Worm (Caenorhabditis elegans) whole organism, young adult: ENCODE results near the gene C34D4.10.

Experiments
- B0035.1 ChIP-seq: sonication (generic microtip); optimal IDR thresholded peaks from 2 replicates; lab custom pipeline; 2016; ENCODE audit warnings: missing genetic modification characterization, mild to moderate bottlenecking, missing compliant biosample characterization, missing genotype, missing genetic modification reagents
- B0336.3 ChIP-seq: fragments of 200-800 bp; sonication (Bioruptor generic); IDR thresholded peaks from 2 replicates; pipeline ENCODE4 v1.3.6; 2022; ENCODE audit warnings: missing genetic modification characterization, missing compliant biosample characterization
- C17E4.6 ChIP-seq: fragments of 200-800 bp; sonication (Bioruptor generic); IDR thresholded peaks from 2 replicates; pipeline ENCODE4 v1.3.6; 2022; ENCODE audit warnings: missing genetic modification reagents, missing genetic modification characterization, missing compliant biosample characterization
- D2030.7 ChIP-seq: fragments of 200-800 bp; sonication (Bioruptor generic); IDR thresholded peaks from 2 replicates; pipeline ENCODE4 v1.3.6; 2022; ENCODE audit warnings: missing genetic modification reagents, missing genetic modification characterization, missing compliant biosample characterization
- F22D6.2 ChIP-seq: sonication (generic microtip); optimal IDR thresholded peaks from 2 replicates; lab custom pipeline; 2016; ENCODE audit warnings: mild to moderate bottlenecking, missing genetic modification characterization, missing compliant biosample characterization
- F23B12.7 ChIP-seq: sonication (generic microtip); optimal IDR thresholded peaks from 2 replicates; lab custom pipeline; 2017; ENCODE audit warnings: missing genetic modification characterization, mild to moderate bottlenecking, missing compliant biosample characterization, antibody characterized with exemption, moderate library complexity; ENCODE audit not compliant: insufficient read depth
- F39B2.1 ChIP-seq: fragments of 200-800 bp; sonication (Bioruptor generic); IDR thresholded peaks from 2 replicates; pipeline ENCODE4 v1.3.6; 2022; ENCODE audit warnings: missing genetic modification reagents, missing genetic modification characterization, missing compliant biosample characterization
- F52B5.7 ChIP-seq: sonication (generic microtip); optimal IDR thresholded peaks from 2 replicates; lab custom pipeline; 2016; ENCODE audit warnings: mild to moderate bottlenecking, missing genetic modification characterization, missing compliant biosample characterization
- K12H6.12 ChIP-seq: fragments of 200-800 bp; sonication (Bioruptor generic); optimal IDR thresholded peaks from 2 replicates; lab custom pipeline; 2018; ENCODE audit warnings: mild to moderate bottlenecking, missing genetic modification characterization, missing compliant biosample characterization
- Y67H2A.10 ChIP-seq: fragments of 200-800 bp; sonication (Bioruptor generic); conservative IDR thresholded peaks from 2 replicates; pipeline ENCODE4 v1.3.6; 2022; ENCODE audit warnings: missing genetic modification reagents, missing genetic modification characterization, missing compliant biosample characterization
- Y79H2A.3 ChIP-seq: fragments of 200-800 bp; sonication (Bioruptor generic); conservative IDR thresholded peaks from 2 replicates; pipeline ENCODE4 v1.3.6; 2022; ENCODE audit warnings: missing genetic modification reagents, missing genetic modification characterization, missing compliant biosample characterization
- ZK185.1 ChIP-seq: sonication (generic microtip); optimal IDR thresholded peaks from 2 replicates; lab custom pipeline; 2016; ENCODE audit warnings: mild to moderate bottlenecking, missing genetic modification characterization, missing compliant biosample characterization; ENCODE audit not compliant: poor library complexity, severe bottlenecking
- ama-1 ChIP-seq, 3 experiments: fragments of 150-350 bp in 1 of 3; sonication (generic microtip) in 2 of 3; optimal IDR thresholded peaks; 2 replicates each; lab custom pipeline; 2014 to 2018; ENCODE audit warnings: missing biosample characterization in 2 of 3, missing genetic modification characterization in 2 of 3, missing genetic modification reagents in 2 of 3
- attf-3 ChIP-seq: fragments of 200-800 bp; sonication (Bioruptor generic); conservative IDR thresholded peaks from 2 replicates; pipeline ENCODE4 v1.3.6; 2022; ENCODE audit warnings: missing genetic modification reagents, missing genetic modification characterization, missing compliant biosample characterization
- ccch-3 ChIP-seq: fragments of 200-800 bp; sonication (Bioruptor generic); optimal IDR thresholded peaks from 2 replicates; lab custom pipeline; 2018; ENCODE audit warnings: mild to moderate bottlenecking, missing genetic modification characterization, missing compliant biosample characterization
- ceh-79 ChIP-seq: sonication (generic microtip); optimal IDR thresholded peaks from 2 replicates; lab custom pipeline; 2017; ENCODE audit warnings: mild to moderate bottlenecking, missing genetic modification characterization, missing compliant biosample characterization
- die-1 ChIP-seq: sonication (generic microtip); optimal IDR thresholded peaks from 2 replicates; lab custom pipeline; 2016; ENCODE audit warnings: missing genotype, mild to moderate bottlenecking, missing genetic modification characterization, missing compliant biosample characterization
- dpff-1 ChIP-seq: sonication (generic microtip); optimal IDR thresholded peaks from 2 replicates; lab custom pipeline; 2017; ENCODE audit warnings: mild to moderate bottlenecking, missing genetic modification characterization, missing compliant biosample characterization
- efl-1 ChIP-seq: fragments of 150-350 bp; optimal IDR thresholded peaks from 2 replicates; lab custom pipeline; 2014; ENCODE audit warnings: missing biosample characterization, missing genetic modification reagents, missing genetic modification characterization
- ekl-4 ChIP-seq: fragments of 200-800 bp; sonication (Bioruptor generic); IDR thresholded peaks from 2 replicates; pipeline ENCODE4 v1.3.6; 2022; ENCODE audit warnings: missing genetic modification reagents, missing genetic modification characterization, missing compliant biosample characterization
- fkh-3 ChIP-seq: sonication (generic microtip); optimal IDR thresholded peaks from 2 replicates; lab custom pipeline; 2016; ENCODE audit warnings: mild to moderate bottlenecking, missing genetic modification characterization, missing compliant biosample characterization
- him-1 ChIP-seq: sonication (generic microtip); optimal IDR thresholded peaks from 2 replicates; lab custom pipeline; 2016; ENCODE audit warnings: missing genotype, missing genetic modification reagents, missing genetic modification characterization, missing compliant biosample characterization
- hlh-26 ChIP-seq: fragments of 200-800 bp; sonication (Bioruptor generic); conservative IDR thresholded peaks from 2 replicates; pipeline ENCODE4 v1.3.6; 2022; ENCODE audit warnings: missing genetic modification reagents, missing genetic modification characterization, missing compliant biosample characterization
- hmg-20 ChIP-seq: fragments of 200-800 bp; sonication (Bioruptor generic); IDR thresholded peaks from 2 replicates; pipeline ENCODE4 v1.3.6; 2022; ENCODE audit warnings: missing genetic modification reagents, missing genetic modification characterization, missing compliant biosample characterization
- let-526 ChIP-seq: fragments of 200-800 bp; sonication (Bioruptor generic); IDR thresholded peaks from 2 replicates; pipeline ENCODE4 v1.3.6; 2022; ENCODE audit warnings: missing genetic modification reagents, missing genetic modification characterization, missing compliant biosample characterization
- let-607 ChIP-seq, 2 experiments: fragments of 200-800 bp in 1 of 2; sonication (Bioruptor generic) in 1 of 2; sonication (generic microtip) in 1 of 2; optimal IDR thresholded peaks; 2 replicates each; lab custom pipeline; 2016 to 2018; ENCODE audit warnings: mild to moderate bottlenecking in 2 of 2, missing compliant biosample characterization in 2 of 2, missing genetic modification characterization in 2 of 2, moderate library complexity in 2 of 2, missing genotype in 1 of 2
- lin-26 ChIP-seq: fragments of 200-800 bp; sonication (Bioruptor generic); IDR thresholded peaks from 2 replicates; pipeline ENCODE4 v1.3.6; 2022; ENCODE audit warnings: missing genetic modification reagents, missing genetic modification characterization, missing compliant biosample characterization
- lin-35 ChIP-seq, 3 experiments: fragments of 150-350 bp in 2 of 3; sonication (generic microtip) in 1 of 3; optimal IDR thresholded peaks; 2 replicates each; lab custom pipeline; 2014 to 2018; ENCODE audit warnings: missing biosample characterization in 3 of 3, missing genetic modification characterization in 3 of 3, missing genetic modification reagents in 3 of 3
- lir-1 ChIP-seq: fragments of 200-800 bp; sonication (Bioruptor generic); conservative IDR thresholded peaks from 2 replicates; pipeline ENCODE4 v1.3.6; 2022; ENCODE audit warnings: missing genetic modification reagents, missing genetic modification characterization, missing compliant biosample characterization
- mes-4 ChIP-seq: sonication (generic microtip); optimal IDR thresholded peaks from 2 replicates; lab custom pipeline; 2016; ENCODE audit warnings: missing genotype, missing genetic modification characterization, missing compliant biosample characterization
- mxl-1 ChIP-seq: sonication (generic microtip); optimal IDR thresholded peaks from 2 replicates; lab custom pipeline; 2016; ENCODE audit warnings: missing genetic modification characterization, missing compliant biosample characterization
- nfyb-1 ChIP-seq: fragments of 200-800 bp; sonication (Bioruptor generic); IDR thresholded peaks from 2 replicates; pipeline ENCODE4 v1.3.6; 2022; ENCODE audit warnings: missing genetic modification reagents, missing genetic modification characterization, missing compliant biosample characterization
- nhr-120 ChIP-seq: fragments of 200-800 bp; sonication (Bioruptor generic); IDR thresholded peaks from 2 replicates; pipeline ENCODE4 v1.3.6; 2022; ENCODE audit warnings: missing genetic modification characterization, missing compliant biosample characterization
- nhr-27 ChIP-seq: fragments of 200-800 bp; sonication (Bioruptor generic); optimal IDR thresholded peaks from 2 replicates; lab custom pipeline; 2018; ENCODE audit warnings: mild to moderate bottlenecking, missing genetic modification characterization, moderate library complexity, missing compliant biosample characterization
- repo-1 ChIP-seq: sonication (generic microtip); optimal IDR thresholded peaks from 2 replicates; lab custom pipeline; 2017; ENCODE audit warnings: mild to moderate bottlenecking, missing genetic modification characterization, missing compliant biosample characterization
- snpc-4 ChIP-seq, 5 experiments: fragments of 150-350 bp in 1 of 5; sonication (generic microtip) in 4 of 5; optimal IDR thresholded peaks; 2 replicates each; lab custom pipeline; 2014 to 2018; ENCODE audit warnings: missing genetic modification characterization in 5 of 5, missing biosample characterization in 3 of 5, antibody characterized with exemption in 2 of 5, mild to moderate bottlenecking in 2 of 5, missing compliant biosample characterization in 2 of 5, missing genotype in 2 of 5, moderate library complexity in 2 of 5, missing genetic modification reagents in 1 of 5
- sptf-2 ChIP-seq: fragments of 200-800 bp; sonication (Bioruptor generic); optimal IDR thresholded peaks from 2 replicates; lab custom pipeline; 2018; ENCODE audit warnings: mild to moderate bottlenecking, missing genetic modification characterization, missing compliant biosample characterization
- tbx-9 ChIP-seq: sonication (generic microtip); optimal IDR thresholded peaks from 2 replicates; lab custom pipeline; 2016; ENCODE audit warnings: borderline replicate concordance, missing genetic modification characterization, inconsistent platforms, missing compliant biosample characterization
- unc-130 ChIP-seq: sonication (generic microtip); optimal IDR thresholded peaks from 2 replicates; lab custom pipeline; 2016; ENCODE audit warnings: missing genetic modification reagents, missing genetic modification characterization, missing compliant biosample characterization
- zfh-2 ChIP-seq: fragments of 200-800 bp; sonication (Bioruptor generic); conservative IDR thresholded peaks from 2 replicates; pipeline ENCODE4 v1.3.6; 2022; ENCODE audit warnings: missing genetic modification reagents, missing genetic modification characterization, missing compliant biosample characterization
- ztf-18 ChIP-seq: sonication (generic microtip); optimal IDR thresholded peaks from 2 replicates; lab custom pipeline; 2016; ENCODE audit warnings: missing genotype, mild to moderate bottlenecking, missing genetic modification characterization, missing compliant biosample characterization
- ztf-28 ChIP-seq: fragments of 200-800 bp; sonication (Bioruptor generic); IDR thresholded peaks from 2 replicates; pipeline ENCODE4 v1.3.6; 2022; ENCODE audit warnings: missing genetic modification reagents, missing genetic modification characterization, missing compliant biosample characterization

C34D4.10 gene

DNA sequence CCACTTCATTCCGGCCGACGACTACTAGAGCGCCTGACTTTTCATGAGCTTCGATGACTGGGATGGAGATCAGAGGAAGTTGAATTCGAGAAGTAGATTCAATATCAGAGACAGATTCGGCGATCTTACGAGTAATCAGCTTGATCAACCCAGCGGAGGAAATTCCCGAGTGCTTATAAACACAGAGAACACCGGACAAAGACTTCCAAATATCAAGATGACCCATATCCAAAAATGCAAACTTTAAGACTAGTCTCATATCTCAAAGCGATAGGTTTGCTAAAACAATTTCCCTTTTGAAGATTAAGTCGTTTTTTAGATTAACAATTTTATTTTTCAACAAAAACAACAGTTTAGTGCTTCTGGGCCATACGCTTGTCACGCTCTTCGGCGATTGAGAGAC is 37.8 kb downstream of the C34D4.10 start, which contains the start of gene Y43B11AR.3 (continued):
- TF ChIP-seq ztf-28 (GFP tag; lab: Robert Waterston, UW) (no peak), let-526 (GFP tag; lab: Robert Waterston, UW) (no peak), nhr-27 (tag; lab: Kevin White, UChicago) (peak; percentile 2), mxl-1 (tag; lab: Kevin White, UChicago) (peak; percentile 61), ZK185.1 (tag; lab: Kevin White, UChicago) (no peak), B0336.3 (GFP tag; lab: Robert Waterston, UW) (peak; percentile 96), efl-1 (peak; percentile 46), D2030.7 (peak; percentile 55; the same call in 1 of the 2 replicates), F23B12.7 (tag; lab: Kevin White, UChicago) (no peak), C17E4.6 (GFP tag; lab: Robert Waterston, UW) (peak; percentile 83), tbx-9 (tag; lab: Kevin White, UChicago) (no peak), hmg-20 (GFP tag; lab: Robert Waterston, UW) (no peak), let-607 (tag; optimal IDR thresholded peaks at IDR 0.05; lab: Kevin White, UChicago) (no peak), ztf-18 (tag; lab: Kevin White, UChicago) (peak; percentile 81), Y67H2A.10 (GFP tag; lab: Robert Waterston, UW) (no peak), dpff-1 (tag; lab: Kevin White, UChicago) (peak; percentile 40), hlh-26 (GFP tag; lab: Robert Waterston, UW) (no peak), zfh-2 (GFP tag; lab: Robert Waterston, UW) (no peak), K12H6.12 (tag; lab: Kevin White, UChicago) (no peak), snpc-4 (GFP tag; optimal IDR thresholded peaks at IDR 0.05; lab: Kevin White, UChicago) (peak; percentile 72), snpc-4 (tag; optimal IDR thresholded peaks at IDR 0.05; lab: Kevin White, UChicago) (peak; percentile 36 to 87 (median 72)), Y79H2A.3 (GFP tag; lab: Robert Waterston, UW) (peak; percentile 86), him-1 (tag; lab: Kevin White, UChicago) (peak; percentile 9), attf-3 (no peak), B0035.1 (peak; percentile 80), fkh-3 (tag; lab: Kevin White, UChicago) (no peak), F52B5.7 (tag; lab: Kevin White, UChicago) (peak; percentile 91), sptf-2 (peak; percentile 46), lir-1 (0 out of 2 replicates have a peak, but pooled peaks have one; percentile 25), nhr-120 (GFP tag; lab: Robert Waterston, UW) (no peak), F22D6.2 (tag; lab: Kevin White, UChicago) (no peak), unc-130 (GFP tag; lab: Kevin White, UChicago) (peak; percentile 86), F39B2.1 (no peak), ceh-79 (tag; lab: Kevin White, UChicago) (peak; percentile 40), nfyb-1 (GFP tag; lab: Robert Waterston, UW) (peak; percentile 89)

DNA sequence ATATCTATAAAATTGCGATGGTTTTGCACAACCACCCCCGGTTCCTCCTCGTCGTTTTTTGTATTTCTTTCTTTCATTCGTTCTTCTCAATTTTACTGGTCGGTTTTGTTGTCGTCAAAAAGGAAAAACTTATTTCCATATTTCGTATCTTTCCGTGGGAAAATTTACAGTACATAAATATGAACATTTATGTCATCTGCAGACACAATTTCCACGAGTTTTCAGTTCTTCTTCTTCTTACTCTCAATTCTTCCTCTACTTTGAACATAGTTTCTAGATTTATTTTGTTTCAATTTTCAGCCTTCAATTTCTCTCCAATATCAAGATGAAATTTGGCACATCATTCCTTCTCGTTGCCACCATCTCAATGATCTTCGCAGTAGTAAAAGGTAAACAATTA is 40.0 kb downstream of the C34D4.10 start, which contains the start of gene Y43B11AR.1:
Gene Y43B11AR.1, plus strand, starts transcription at position 301 of the 400 bp plus-strand sequence.
- TF ChIP-seq B0336.3 (GFP tag; lab: Robert Waterston, UW) (no peak), mes-4 (tag; lab: Kevin White, UChicago) (no peak), ama-1 (optimal IDR thresholded peaks at IDR 0.05; lab: Kevin White, UChicago) (no peak), ama-1 (GFP tag; optimal IDR thresholded peaks at IDR 0.05; lab: Kevin White, UChicago) (no peak), die-1 (tag; lab: Kevin White, UChicago) (no peak), ekl-4 (GFP tag; lab: Robert Waterston, UW) (no peak), zfh-2 (GFP tag; lab: Robert Waterston, UW) (no peak), ccch-3 (no peak), lin-26 (GFP tag; lab: Robert Waterston, UW) (no peak), repo-1 (no peak), lin-35 (GFP tag; optimal IDR thresholded peaks at IDR 0.05; lab: Kevin White, UChicago) (no peak), unc-130 (GFP tag; lab: Kevin White, UChicago) (no peak)
- TF ChIP-seq, all 124 proteins: peak for 0
